Worm (Caenorhabditis elegans): Measurements from ENCODE around the gene pptr-1.

pptr-1 gene

ce11 chrV:16399388-16399787, 42.1 kb downstream of the pptr-1 start, which contains the start of gene sre-36:
sre-36 (plus strand) TSS chrV:16399688.
- no peak for TF ChIP-seq sem-2 (GFP tag; optimal IDR thresholded peaks at IDR 0.05)
- TF ChIP-seq nhr-12 (tag; optimal IDR thresholded peaks at IDR 0.05): no peak
- no peak for TF ChIP-seq unc-62 (GFP tag; optimal IDR thresholded peaks at IDR 0.05)
- TF ChIP-seq ham-2 (GFP tag; optimal IDR thresholded peaks at IDR 0.05): no peak
- no peak for TF ChIP-seq unc-120 (tag; optimal IDR thresholded peaks at IDR 0.05; ENCODE audit: poor library complexity, severe bottlenecking)
- TF ChIP-seq tbx-8 (GFP tag; optimal IDR thresholded peaks at IDR 0.05): no peak
- TF ChIP-seq nhr-76 (tag; optimal IDR thresholded peaks at IDR 0.05): no peak
- TF ChIP-seq elt-3 (tag; optimal IDR thresholded peaks at IDR 0.05): no peak
- TF ChIP-seq unc-39 (tag; optimal IDR thresholded peaks at IDR 0.05): no peak
- TF ChIP-seq M03D4.4 (tag; optimal IDR thresholded peaks at IDR 0.05): no peak

- TF ChIP-seq ham-2 (GFP tag; optimal IDR thresholded peaks at IDR 0.05): no peak
- TF ChIP-seq nhr-237 (tag; optimal IDR thresholded peaks at IDR 0.05): peak; percentile 47
- peak; percentile 21 for TF ChIP-seq ceh-43 (GFP tag; optimal IDR thresholded peaks at IDR 0.05)
- TF ChIP-seq lsy-2 (tag; optimal IDR thresholded peaks at IDR 0.05): peak; percentile 59
- TF ChIP-seq lin-13 (tag; optimal IDR thresholded peaks at IDR 0.05): peak; percentile 22
- TF ChIP-seq ces-1 (GFP tag; optimal IDR thresholded peaks at IDR 0.05): peak; percentile 52
- TF ChIP-seq mls-2 (tag; optimal IDR thresholded peaks at IDR 0.05): no peak
- TF ChIP-seq mep-1 (tag; optimal IDR thresholded peaks at IDR 0.05): peak; percentile 17
- peak; percentile 38 for TF ChIP-seq sptf-1 (tag; optimal IDR thresholded peaks at IDR 0.05)
These were observed 44.2 kb downstream of the pptr-1 start, which contains the start of gene F13A7.14 for ce11 chrV:16401519-16401918. F13A7.14 (plus strand) TSS chrV:16401891.

- TF ChIP-seq mls-2 (tag; optimal IDR thresholded peaks at IDR 0.05) (no peak), snpc-4 (tag; optimal IDR thresholded peaks at IDR 0.05) (no peak), hlh-1 (tag; optimal IDR thresholded peaks at IDR 0.05) (no peak), bed-3 (GFP tag; optimal IDR thresholded peaks at IDR 0.05) (no peak), nhr-2 (tag; optimal IDR thresholded peaks at IDR 0.05) (no peak), mep-1 (tag; optimal IDR thresholded peaks at IDR 0.05) (no peak), elt-3 (tag; optimal IDR thresholded peaks at IDR 0.05) (no peak), unc-62 (GFP tag; optimal IDR thresholded peaks at IDR 0.05) (no peak)
These were observed 46.7 kb downstream of the pptr-1 start, which contains the start of gene syp-1 for ce11 chrV:16403974-16404373. syp-1 (plus strand) TSS chrV:16404274.

DNA sequence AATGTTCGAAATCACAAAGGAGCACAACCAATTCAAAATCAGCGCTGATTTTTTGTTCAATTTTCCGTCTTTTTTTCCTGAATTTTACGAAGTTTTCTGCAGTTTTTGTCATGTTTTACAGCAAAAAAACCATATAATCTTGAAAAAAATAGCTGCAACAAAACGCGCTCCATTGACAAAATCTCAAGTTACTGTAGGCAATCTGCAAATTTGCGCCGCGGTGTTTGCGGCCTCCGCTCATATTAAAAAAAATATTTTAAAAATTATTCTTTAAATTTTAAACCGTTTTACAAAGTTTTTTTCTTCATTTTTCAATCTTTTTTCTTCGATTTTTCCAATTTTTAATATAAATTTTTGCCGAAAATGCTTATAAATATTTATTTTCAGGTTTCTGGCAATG, 48.0 kb downstream of the pptr-1 start:
- TF ChIP-seq zip-8 (tag; optimal IDR thresholded peaks at IDR 0.05) (no peak), cnd-1 (tag; optimal IDR thresholded peaks at IDR 0.05) (no peak), unc-120 (tag; optimal IDR thresholded peaks at IDR 0.05; ENCODE audit: poor library complexity, severe bottlenecking) (no peak), ztf-11 (tag; optimal IDR thresholded peaks at IDR 0.05) (no peak), hlh-1 (tag; optimal IDR thresholded peaks at IDR 0.05) (no peak), drap-1 (GFP tag; optimal IDR thresholded peaks at IDR 0.05) (no peak), snpc-4 (tag; optimal IDR thresholded peaks at IDR 0.05) (no peak), ces-1 (GFP tag; optimal IDR thresholded peaks at IDR 0.05) (no peak), ceh-39 (tag; optimal IDR thresholded peaks at IDR 0.05) (no peak), lsy-2 (tag; optimal IDR thresholded peaks at IDR 0.05) (no peak), lin-32 (GFP tag; optimal IDR thresholded peaks at IDR 0.05) (no peak)

DNA sequence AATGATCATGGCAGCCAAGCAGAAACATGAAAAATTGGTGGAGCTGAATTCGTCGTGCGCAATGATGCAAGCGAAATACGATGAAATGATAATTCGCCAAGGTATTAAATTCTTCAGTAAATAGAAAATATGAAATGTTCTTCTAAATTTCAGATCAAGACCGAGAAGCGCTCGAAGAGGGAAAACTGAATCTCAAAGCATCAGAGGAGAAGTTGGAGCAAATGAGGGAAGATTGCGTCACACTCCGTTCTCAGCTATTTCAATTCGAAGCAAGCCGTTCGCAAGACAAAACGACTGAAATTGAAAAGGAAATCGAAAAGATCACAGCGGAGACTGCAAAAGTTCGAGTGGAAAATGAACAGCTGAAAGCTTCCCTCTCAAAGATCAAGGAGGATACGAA, 49.0 kb downstream of the pptr-1 start:
- TF ChIP-seq mls-2 (tag; optimal IDR thresholded peaks at IDR 0.05) (no peak), zip-8 (tag; optimal IDR thresholded peaks at IDR 0.05) (peak; percentile 57)

ce11 chrV:16407663-16408062, 50.3 kb downstream of the pptr-1 start, which contains the start of gene F26D2.3:
F26D2.3 (plus strand) TSS chrV:16407963.
- TF ChIP-seq sptf-1 (tag; optimal IDR thresholded peaks at IDR 0.05) (no peak), ztf-11 (tag; optimal IDR thresholded peaks at IDR 0.05) (no peak), ceh-39 (tag; optimal IDR thresholded peaks at IDR 0.05) (no peak), nhr-28 (tag; optimal IDR thresholded peaks at IDR 0.05) (no peak), lin-32 (GFP tag; optimal IDR thresholded peaks at IDR 0.05) (no peak), pha-4 (tag; optimal IDR thresholded peaks at IDR 0.05) (no peak), blmp-1 (tag; optimal IDR thresholded peaks at IDR 0.05) (no peak), hlh-1 (tag; optimal IDR thresholded peaks at IDR 0.05) (no peak), tbx-8 (GFP tag; optimal IDR thresholded peaks at IDR 0.05) (no peak)
